Fruit fly (Drosophila melanogaster) whole organism, embryonic: ENCODE measurements around the gene CG32137.

Experiments
- CG1024 ChIP-seq: fragments of 200-800 bp; sonication (Bioruptor generic); IDR thresholded peaks from 2 replicates; pipeline ENCODE4 v1.3.6; 2022; ENCODE audit warnings: missing biosample characterization, missing genetic modification characterization
- CG10366 ChIP-seq: fragments of 200-800 bp; sonication (Bioruptor generic); IDR thresholded peaks from 2 replicates; pipeline ENCODE4 v1.3.6; 2022; ENCODE audit warnings: missing biosample characterization, missing genetic modification characterization
- CG11696 ChIP-seq: fragments of 200-800 bp; sonication (Bioruptor generic); IDR thresholded peaks from 2 replicates; pipeline ENCODE4 v1.3.6; 2022; ENCODE audit warnings: missing biosample characterization, missing genetic modification characterization
- CG13296 ChIP-seq: fragments of 200-800 bp; sonication (Bioruptor generic); optimal IDR thresholded peaks from 3 replicates; lab custom pipeline; 2018; ENCODE audit warnings: missing biosample characterization, mild to moderate bottlenecking, missing genetic modification characterization
- CG14050 ChIP-seq: fragments of 200-800 bp; sonication (Bioruptor generic); IDR thresholded peaks from 3 replicates; pipeline ENCODE4 v1.3.6; 2022; ENCODE audit warnings: missing biosample characterization, missing genetic modification characterization
- CG17328 ChIP-seq: fragments of 200-800 bp; sonication (Bioruptor generic); IDR thresholded peaks from 2 replicates; pipeline ENCODE4 v1.3.6; 2022; ENCODE audit warnings: missing biosample characterization, missing genetic modification characterization
- CG18011 ChIP-seq: fragments of 200-800 bp; sonication (Bioruptor generic); optimal IDR thresholded peaks from 2 replicates; lab custom pipeline; 2017; ENCODE audit warnings: missing biosample characterization, missing genetic modification characterization, mild to moderate bottlenecking, moderate library complexity, missing genotype
- CG18262 ChIP-seq: fragments of 200-800 bp; optimal IDR thresholded peaks from 3 replicates; lab custom pipeline; 2019; ENCODE audit warnings: missing biosample characterization, mild to moderate bottlenecking, missing genetic modification characterization, moderate library complexity
- CG18476 ChIP-seq: fragments of 200-800 bp; sonication (Bioruptor generic); optimal IDR thresholded peaks from 2 replicates; lab custom pipeline; 2016; ENCODE audit warnings: missing biosample characterization, mild to moderate bottlenecking, missing genetic modification characterization
- CG2129 ChIP-seq: fragments of 200-800 bp; sonication (Bioruptor generic); IDR thresholded peaks from 2 replicates; pipeline ENCODE4 v1.3.6; 2022; ENCODE audit warnings: missing biosample characterization, missing genetic modification characterization; ENCODE audit not compliant: partially characterized antibody
- CG2889 ChIP-seq: fragments of 200-800 bp; sonication (Bioruptor generic); IDR thresholded peaks from 3 replicates; pipeline ENCODE4 v1.3.6; 2022; ENCODE audit warnings: missing biosample characterization, missing genetic modification characterization
- CG3726 ChIP-seq: fragments of 200-800 bp; sonication (Bioruptor generic); IDR thresholded peaks from 3 replicates; pipeline ENCODE4, ENCODE4 v1.3.6; 2022; ENCODE audit warnings: missing biosample characterization, missing genetic modification characterization
- CG3995 ChIP-seq: fragments of 200-800 bp; sonication (Bioruptor generic); optimal IDR thresholded peaks from 3 replicates; lab custom pipeline; 2016; ENCODE audit warnings: missing biosample characterization, missing genetic modification characterization
- CG7271 ChIP-seq: fragments of 200-800 bp; sonication (Bioruptor generic); optimal IDR thresholded peaks from 2 replicates; lab custom pipeline; 2018; ENCODE audit warnings: missing biosample characterization, mild to moderate bottlenecking, missing genetic modification characterization, moderate library complexity
- CG7357 ChIP-seq: fragments of 200-800 bp; sonication (Bioruptor generic); IDR thresholded peaks from 3 replicates; pipeline ENCODE4 v1.3.6; 2022; ENCODE audit warnings: missing biosample characterization, missing genetic modification characterization
- CG7928 ChIP-seq: fragments of 200-800 bp; sonication (Bioruptor generic); optimal IDR thresholded peaks from 2 replicates; lab custom pipeline; 2017; ENCODE audit warnings: missing biosample characterization, mild to moderate bottlenecking, missing genetic modification characterization
- CG8478 ChIP-seq: fragments of >200 bp; optimal IDR thresholded peaks from 2 replicates; lab custom pipeline; 2018
- CG9609 ChIP-seq: fragments of 200-800 bp; sonication (Bioruptor generic); optimal IDR thresholded peaks from 3 replicates; lab custom pipeline; 2016; ENCODE audit warnings: missing biosample characterization, missing genetic modification characterization
- CoRest ChIP-seq: fragments of 200-800 bp; sonication (Bioruptor generic); optimal IDR thresholded peaks from 3 replicates; lab custom pipeline; 2018; ENCODE audit warnings: missing biosample characterization, mild to moderate bottlenecking, missing genetic modification characterization, moderate library complexity
- D ChIP-seq, 2 experiments: fragments of 200-800 bp in 1 of 2; fragments of >200 bp in 1 of 2; sonication (Bioruptor generic) in 1 of 2; optimal IDR thresholded peaks; 2 replicates in 1 of 2; 3 replicates in 1 of 2; lab custom pipeline; 2017; ENCODE audit warnings: mild to moderate bottlenecking in 1 of 2, missing biosample characterization in 1 of 2, missing genetic modification characterization in 1 of 2, missing genetic modification reagents in 1 of 2
- Doc3 ChIP-seq: fragments of 200-800 bp; sonication (Bioruptor generic); IDR thresholded peaks from 3 replicates; pipeline ENCODE4 v1.3.6; 2022; ENCODE audit warnings: missing biosample characterization, missing genetic modification characterization; ENCODE audit not compliant: partially characterized antibody
- ERR ChIP-seq: fragments of 200-800 bp; sonication (Bioruptor generic); optimal IDR thresholded peaks from 2 replicates; lab custom pipeline; 2016; ENCODE audit warnings: missing biosample characterization, missing genetic modification characterization
- Eip74EF ChIP-seq, 2 experiments: fragments of 200-800 bp in 1 of 2; fragments of >200 bp in 1 of 2; sonication (Bioruptor generic) in 1 of 2; optimal IDR thresholded peaks; 2 replicates each; lab custom pipeline; 2017 to 2019; ENCODE audit warnings: missing biosample characterization in 2 of 2, missing genetic modification characterization in 2 of 2, mild to moderate bottlenecking in 1 of 2, moderate library complexity in 1 of 2
- Elba2 ChIP-seq: fragments of 200-800 bp; sonication (Bioruptor generic); optimal IDR thresholded peaks from 3 replicates; lab custom pipeline; 2016; ENCODE audit warnings: missing biosample characterization, missing genetic modification characterization
- HmgD ChIP-seq: fragments of 200-800 bp; sonication (Bioruptor generic); optimal IDR thresholded peaks from 3 replicates; lab custom pipeline; 2016; ENCODE audit warnings: missing biosample characterization, missing genetic modification characterization
- Hsf ChIP-seq: fragments of 200-800 bp; sonication (Bioruptor generic); optimal IDR thresholded peaks from 3 replicates; lab custom pipeline; 2016; ENCODE audit warnings: missing biosample characterization, missing genetic modification characterization
- Jarid2 ChIP-seq: fragments of 200-800 bp; sonication (Bioruptor generic); optimal IDR thresholded peaks from 3 replicates; lab custom pipeline; 2017; ENCODE audit warnings: mild to moderate bottlenecking, missing biosample characterization, missing genetic modification reagents, missing genetic modification characterization
- MESR4 ChIP-seq: fragments of 200-800 bp; sonication (Bioruptor generic); optimal IDR thresholded peaks from 2 replicates; lab custom pipeline; 2018; ENCODE audit warnings: missing biosample characterization, mild to moderate bottlenecking, missing genetic modification characterization, moderate library complexity
- Med ChIP-seq: fragments of 200-800 bp; sonication (Bioruptor generic); peaks from one replicate; lab custom pipeline; 2016; ENCODE audit warnings: missing biosample characterization, missing genetic modification characterization, mild to moderate bottlenecking, inconsistent platforms, moderate library complexity
- Sry-δ ChIP-seq: fragments of 200-800 bp; sonication (Bioruptor generic); optimal IDR thresholded peaks from 2 replicates; lab custom pipeline; 2016; ENCODE audit warnings: missing biosample characterization, missing genetic modification characterization
- Xrp1 ChIP-seq: fragments of 200-800 bp; sonication (Bioruptor generic); IDR thresholded peaks from 2 replicates; pipeline ENCODE4 v1.3.6; 2022; ENCODE audit warnings: missing biosample characterization, missing genetic modification characterization
- cg ChIP-seq: fragments of 200-800 bp; sonication (Bioruptor generic); optimal IDR thresholded peaks from 3 replicates; lab custom pipeline; 2019; ENCODE audit warnings: missing biosample characterization, mild to moderate bottlenecking, missing genetic modification characterization, moderate library complexity
- en ChIP-seq: fragments of 200-800 bp; sonication (Bioruptor generic); optimal IDR thresholded peaks from 2 replicates; lab custom pipeline; 2016; ENCODE audit warnings: missing biosample characterization, missing genetic modification characterization
- fd3F ChIP-seq: fragments of 200-800 bp; sonication (Bioruptor generic); optimal IDR thresholded peaks from 2 replicates; lab custom pipeline; 2018; ENCODE audit warnings: missing biosample characterization, mild to moderate bottlenecking, missing genetic modification characterization, moderate library complexity
- hbn ChIP-seq: fragments of 200-800 bp; sonication (Bioruptor generic); IDR thresholded peaks from 2 replicates; pipeline ENCODE4 v1.3.6; 2022; ENCODE audit warnings: missing biosample characterization, missing genetic modification characterization; ENCODE audit not compliant: partially characterized antibody
- nau ChIP-seq: fragments of 200-800 bp; sonication (Bioruptor generic); optimal IDR thresholded peaks from 3 replicates; lab custom pipeline; 2017; ENCODE audit warnings: missing biosample characterization, mild to moderate bottlenecking, missing genetic modification characterization, missing genetic modification reagents
- nerfin-1 ChIP-seq: fragments of 200-800 bp; sonication (Bioruptor generic); optimal IDR thresholded peaks from 3 replicates; lab custom pipeline; 2019; ENCODE audit warnings: missing biosample characterization, mild to moderate bottlenecking, missing genetic modification characterization, moderate library complexity
- org-1 ChIP-seq: fragments of 200-800 bp; sonication (Bioruptor generic); optimal IDR thresholded peaks from 2 replicates; lab custom pipeline; 2017; ENCODE audit warnings: missing biosample characterization, missing genetic modification characterization
- p53 ChIP-seq: fragments of 200-800 bp; sonication (Bioruptor generic); optimal IDR thresholded peaks from 2 replicates; lab custom pipeline; 2016; ENCODE audit warnings: missing biosample characterization, missing genetic modification characterization
- run ChIP-seq: fragments of 200-800 bp; sonication (Bioruptor generic); optimal IDR thresholded peaks from 3 replicates; lab custom pipeline; 2018; ENCODE audit warnings: missing biosample characterization, mild to moderate bottlenecking, missing genetic modification characterization
- slou ChIP-seq: fragments of 200-800 bp; sonication (Bioruptor generic); optimal IDR thresholded peaks from 3 replicates; lab custom pipeline; 2016; ENCODE audit warnings: missing biosample characterization, missing genetic modification characterization
- sob ChIP-seq: fragments of 200-800 bp; sonication (Bioruptor generic); IDR thresholded peaks from 2 replicates; pipeline ENCODE4 v1.3.6; 2022; ENCODE audit warnings: missing biosample characterization, missing genetic modification characterization
- trh ChIP-seq: fragments of 200-800 bp; sonication (Bioruptor generic); optimal IDR thresholded peaks from 2 replicates; lab custom pipeline; 2016; ENCODE audit warnings: missing biosample characterization, missing genetic modification characterization
- twi ChIP-seq: fragments of 200-800 bp; optimal IDR thresholded peaks from 2 replicates; lab custom pipeline; 2019; ENCODE audit warnings: missing biosample characterization, mild to moderate bottlenecking, missing genetic modification characterization, moderate library complexity

The CG32137 gene

DNA sequence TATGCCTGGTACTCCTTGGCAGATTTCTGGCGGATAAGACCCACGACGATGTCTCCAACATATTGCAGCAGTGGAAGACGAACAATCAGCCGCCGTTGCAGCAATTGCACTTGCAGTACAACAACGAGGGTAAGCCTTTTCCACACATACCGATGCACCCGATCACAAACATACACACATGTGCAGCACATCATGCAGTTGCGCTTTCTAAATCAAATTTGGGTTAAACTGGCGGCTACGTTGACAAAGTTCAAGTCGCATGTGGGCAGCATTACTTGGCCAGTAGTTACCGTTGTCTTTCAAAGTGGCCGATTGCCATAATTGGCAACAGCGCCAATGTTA is 26.4 kb downstream of the CG32137 start:
- TF ChIP-seq CG10366 (GFP tag; lab: Robert Waterston, UW) (no peak), sob (GFP tag; lab: Robert Waterston, UW) (no peak), MESR4 (peak; percentile 30), CG18476 (GFP tag; lab: Kevin White, UChicago) (no peak), slou (GFP tag; lab: Kevin White, UChicago) (no peak), org-1 (GFP tag; lab: Kevin White, UChicago) (no peak), CG11696 (no peak), twi (tag; lab: Kevin White, UChicago) (peak; percentile 16), CG7271 (tag; lab: Kevin White, UChicago) (no peak), CG1024 (no peak), Med (GFP tag; lab: Kevin White, UChicago) (no peak), cg (GFP tag; lab: Kevin White, UChicago) (peak; percentile 84), HmgD (GFP tag; lab: Kevin White, UChicago) (no peak), Elba2 (GFP tag; lab: Kevin White, UChicago) (no peak), D (optimal IDR thresholded peaks at IDR 0.05; lab: Kevin White, UChicago) (peak; percentile 46), D (GFP tag; optimal IDR thresholded peaks at IDR 0.05; lab: Kevin White, UChicago) (no peak), CG7357 (no peak), p53 (GFP tag; lab: Kevin White, UChicago) (no peak), CG18011 (GFP tag; lab: Kevin White, UChicago) (no peak), CG3995 (no peak), en (no peak), Sry-δ (no peak), CG17328 (GFP tag; lab: Robert Waterston, UW) (no peak), nerfin-1 (tag; lab: Kevin White, UChicago) (peak; percentile 87), CG18262 (no peak), CG9609 (GFP tag; lab: Kevin White, UChicago) (no peak), hbn (GFP tag; lab: Robert Waterston, UW) (no peak), Eip74EF (GFP tag; optimal IDR thresholded peaks at IDR 0.05; lab: Kevin White, UChicago) (no peak), Doc3 (GFP tag; lab: Robert Waterston, UW) (no peak), ERR (GFP tag; lab: Kevin White, UChicago) (no peak), nau (no peak), CG8478 (lab: Kevin White, UChicago) (peak; percentile 66), Xrp1 (GFP tag; lab: Robert Waterston, UW) (no peak), CG2129 (GFP tag; lab: Robert Waterston, UW) (no peak), CoRest (tag; lab: Kevin White, UChicago) (no peak), CG14050 (no peak), run (tag; lab: Kevin White, UChicago) (no peak), Hsf (GFP tag; lab: Kevin White, UChicago) (no peak), CG2889 (GFP tag; lab: Robert Waterston, UW) (no peak), CG7928 (GFP tag; lab: Kevin White, UChicago) (no peak)

DNA sequence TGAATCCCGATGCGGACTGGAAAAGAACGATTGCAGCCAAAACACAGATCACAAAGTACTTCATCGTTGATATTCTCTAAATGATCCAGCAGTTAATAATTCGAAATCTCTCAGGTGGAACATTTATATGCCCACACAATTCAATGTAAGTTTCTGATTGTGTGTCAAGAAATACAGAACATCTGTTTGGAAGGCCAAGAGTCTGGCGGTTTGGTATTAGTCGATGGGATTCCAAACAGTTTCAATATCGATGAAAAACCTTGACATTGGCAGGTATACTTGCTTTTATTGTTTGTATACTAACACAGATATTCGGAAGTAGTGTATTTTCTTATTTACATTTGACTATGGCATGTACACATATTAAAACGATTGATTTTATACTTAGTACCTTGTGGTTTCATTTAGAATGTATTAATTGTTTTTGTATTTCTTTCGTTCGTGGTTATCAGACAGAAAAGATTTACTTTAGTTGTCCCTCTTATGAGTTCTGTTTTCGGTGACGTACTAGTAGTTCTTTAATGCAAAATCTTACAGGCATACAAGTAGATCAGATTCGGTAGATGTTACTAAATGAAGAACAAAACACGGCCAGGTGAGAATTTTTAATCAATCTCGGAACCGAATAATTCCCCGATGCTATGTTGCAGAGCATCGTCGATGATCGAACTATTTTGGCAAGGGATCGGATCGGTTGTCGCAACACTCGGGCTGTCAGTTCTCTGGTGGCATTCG is 34.5 kb downstream of the CG32137 start, which contains the start of the genes CG13738 and Hsc70-1:
Gene CG13738 (minus strand): TSS at position 101 of the 735 bp plus-strand sequence.
Gene Hsc70-1 (plus strand): TSS at position 685 of the 735 bp plus-strand sequence.
- TF ChIP-seq fd3F (GFP tag; lab: Kevin White, UChicago) (peak; percentile 25), Jarid2 (no peak), trh (GFP tag; lab: Kevin White, UChicago) (no peak), CG13296 (GFP tag; lab: Kevin White, UChicago) (peak; percentile 39), CG3726 (0 out of 3 replicates have a peak, but pooled peaks have one; percentile 41)
